Worm (Caenorhabditis elegans): ENCODE results near the gene F54F2.9.

The F54F2.9 gene

DNA sequence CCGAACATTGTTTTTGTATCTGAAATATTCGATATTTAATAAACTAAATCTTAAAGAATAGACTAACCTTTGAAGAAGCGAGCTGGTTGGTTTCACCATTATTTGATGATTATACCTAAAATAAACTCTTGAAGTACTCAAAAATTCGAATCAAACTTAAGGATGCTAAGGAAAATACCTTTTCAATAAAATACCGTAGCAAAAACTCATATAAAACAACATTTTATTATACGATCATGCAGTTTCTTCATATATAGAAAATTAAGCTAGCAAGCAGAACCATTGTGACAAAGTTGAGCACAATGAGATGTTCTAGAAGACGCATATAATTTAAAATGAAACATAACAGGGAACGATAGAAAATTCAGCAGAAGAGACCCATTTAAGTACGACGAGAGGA, 21.3 kb upstream of the F54F2.9 start, which contains the start of gene F44E2.7:
Gene F44E2.7, minus strand, starts transcription at position 101 of the 400 bp plus-strand sequence.
- no peak for TF ChIP-seq unc-55 (GFP tag; optimal IDR thresholded peaks at IDR 0.05)
- TF ChIP-seq nhr-6 (tag; optimal IDR thresholded peaks at IDR 0.05) = no peak
- no peak for TF ChIP-seq unc-62 (GFP tag; optimal IDR thresholded peaks at IDR 0.05)
- no peak for TF ChIP-seq sma-9 (GFP tag; optimal IDR thresholded peaks at IDR 0.05)
- TF ChIP-seq sma-9 (tag; optimal IDR thresholded peaks at IDR 0.05) = no peak
- TF ChIP-seq alr-1 (tag; optimal IDR thresholded peaks at IDR 0.05) = no peak
- TF ChIP-seq nhr-237 (tag; optimal IDR thresholded peaks at IDR 0.05) = no peak
- no peak for TF ChIP-seq C34F6.9 (tag; optimal IDR thresholded peaks at IDR 0.05)
- no peak for TF ChIP-seq F13H6.1 (tag; optimal IDR thresholded peaks at IDR 0.05)
- no peak for TF ChIP-seq blmp-1 (tag; optimal IDR thresholded peaks at IDR 0.05; ENCODE audit: insufficient read depth)
- TF ChIP-seq ZK546.5 (tag; optimal IDR thresholded peaks at IDR 0.05) = no peak
- TF ChIP-seq ceh-16 (tag; optimal IDR thresholded peaks at IDR 0.05) = no peak
- TF ChIP-seq mab-5 (tag; optimal IDR thresholded peaks at IDR 0.05) = no peak
- no peak for TF ChIP-seq dmd-4 (tag; optimal IDR thresholded peaks at IDR 0.05)
- TF ChIP-seq nhr-11 (tag; optimal IDR thresholded peaks at IDR 0.05) = no peak
- TF ChIP-seq fos-1 (tag; optimal IDR thresholded peaks at IDR 0.05) = no peak
- no peak for TF ChIP-seq lin-11 (tag; optimal IDR thresholded peaks at IDR 0.05)

DNA sequence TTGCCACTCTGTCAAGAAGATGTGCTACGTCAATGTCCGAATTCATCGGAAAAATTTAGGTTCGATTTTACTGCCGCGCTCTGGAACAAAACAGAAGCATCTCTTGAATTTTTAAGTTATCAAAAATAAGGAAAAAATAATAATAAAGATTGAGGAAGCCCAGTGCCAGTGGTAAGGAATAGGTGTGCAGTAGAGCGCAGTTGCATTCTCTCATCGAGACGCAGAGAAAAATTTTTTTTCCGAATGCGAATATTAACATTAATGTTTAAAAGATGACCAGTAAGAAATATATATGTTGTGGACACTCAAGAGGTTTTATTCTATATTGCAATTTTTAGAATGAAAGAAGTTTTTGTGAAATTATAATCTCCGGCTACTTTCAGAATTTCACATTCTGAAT, 20.7 kb upstream of the F54F2.9 start:
- TF ChIP-seq unc-55 (GFP tag; optimal IDR thresholded peaks at IDR 0.05) (peak; percentile 78), ceh-16 (tag; optimal IDR thresholded peaks at IDR 0.05) (no peak), sma-3 (GFP tag; optimal IDR thresholded peaks at IDR 0.05) (peak; percentile 42), sem-4 (tag; optimal IDR thresholded peaks at IDR 0.05) (peak; percentile 16), gmeb-1 (tag; optimal IDR thresholded peaks at IDR 0.05) (peak; percentile 58), lin-13 (GFP tag; optimal IDR thresholded peaks at IDR 0.05) (peak; percentile 34), C34F6.9 (tag; optimal IDR thresholded peaks at IDR 0.05) (peak; percentile 74), lsy-2 (tag; optimal IDR thresholded peaks at IDR 0.05) (peak in 1 of 2 experiments; percentile 73), crh-2 (tag; optimal IDR thresholded peaks at IDR 0.05) (peak; percentile 30), elt-1 (tag; optimal IDR thresholded peaks at IDR 0.05) (no peak), nhr-10 (tag; optimal IDR thresholded peaks at IDR 0.05) (no peak), fos-1 (tag; optimal IDR thresholded peaks at IDR 0.05) (peak; percentile 24), ceh-82 (tag; optimal IDR thresholded peaks at IDR 0.05) (no peak), F13H6.1 (tag; optimal IDR thresholded peaks at IDR 0.05) (peak; percentile 43)

- TF ChIP-seq skn-1 (tag; optimal IDR thresholded peaks at IDR 0.05) = no peak
- TF ChIP-seq aly-2 (tag; optimal IDR thresholded peaks at IDR 0.05) = no peak
Measured at ce11 chrIII:8845114-8845513, 18.1 kb upstream of the F54F2.9 start, which contains the start of gene F44E2.6. F44E2.6 (minus strand) TSS chrIII:8845214.

DNA sequence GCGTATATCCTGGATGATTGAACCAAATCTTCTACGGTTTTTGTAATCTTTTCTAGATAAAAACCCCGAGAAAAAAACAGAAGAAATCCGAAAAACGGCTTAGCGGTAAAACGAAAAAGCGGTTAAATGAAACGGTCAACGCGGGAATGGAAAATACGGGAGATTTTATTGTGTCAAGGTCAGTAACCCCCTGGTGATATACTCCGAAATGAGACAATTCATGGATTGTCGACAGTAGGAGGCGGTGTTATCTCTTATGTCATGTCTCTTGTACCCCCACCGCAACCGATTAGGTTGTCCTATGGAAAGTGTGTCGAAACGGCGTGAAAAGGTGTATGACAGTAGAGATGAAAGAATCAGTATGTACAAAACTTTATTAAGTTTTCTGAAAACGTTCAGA, 17.1 kb upstream of the F54F2.9 start:
- TF ChIP-seq zag-1 (tag; optimal IDR thresholded peaks at IDR 0.05) (no peak), ztf-1 (GFP tag; conservative IDR thresholded peaks at IDR 0.05) (no peak), nhr-25 (tag; optimal IDR thresholded peaks at IDR 0.05) (no peak), sma-3 (GFP tag; optimal IDR thresholded peaks at IDR 0.05) (no peak), F13H6.1 (tag; optimal IDR thresholded peaks at IDR 0.05) (no peak), unc-39 (tag; optimal IDR thresholded peaks at IDR 0.05) (no peak), fos-1 (tag; optimal IDR thresholded peaks at IDR 0.05) (no peak), sem-4 (tag; optimal IDR thresholded peaks at IDR 0.05) (no peak), dmd-4 (tag; optimal IDR thresholded peaks at IDR 0.05) (no peak), ztf-11 (tag; optimal IDR thresholded peaks at IDR 0.05) (no peak), ceh-16 (tag; optimal IDR thresholded peaks at IDR 0.05) (no peak), snpc-4 (tag; optimal IDR thresholded peaks at IDR 0.05) (no peak), mbf-1 (tag; optimal IDR thresholded peaks at IDR 0.05) (no peak), unc-62 (GFP tag; optimal IDR thresholded peaks at IDR 0.05) (no peak), lin-11 (tag; optimal IDR thresholded peaks at IDR 0.05) (no peak), R02D3.7 (tag; optimal IDR thresholded peaks at IDR 0.05) (no peak), mab-5 (tag; optimal IDR thresholded peaks at IDR 0.05) (no peak), gmeb-1 (tag; optimal IDR thresholded peaks at IDR 0.05) (no peak), skn-1 (tag; optimal IDR thresholded peaks at IDR 0.05) (no peak), nhr-11 (tag; optimal IDR thresholded peaks at IDR 0.05) (no peak)

ce11 chrIII:8839813-8840212, 12.8 kb upstream of the F54F2.9 start:
- no peak for TF ChIP-seq skn-1 (tag; optimal IDR thresholded peaks at IDR 0.05)
- no peak for TF ChIP-seq nhr-12 (tag; optimal IDR thresholded peaks at IDR 0.05)
- TF ChIP-seq ztf-1 (GFP tag; conservative IDR thresholded peaks at IDR 0.05) = no peak
- TF ChIP-seq mbf-1 (tag; optimal IDR thresholded peaks at IDR 0.05) = no peak
- TF ChIP-seq lin-13 (GFP tag; optimal IDR thresholded peaks at IDR 0.05) = no peak
- TF ChIP-seq nhr-25 (tag; optimal IDR thresholded peaks at IDR 0.05) = no peak
- TF ChIP-seq unc-55 (GFP tag; optimal IDR thresholded peaks at IDR 0.05) = no peak
- TF ChIP-seq lin-39 (tag; optimal IDR thresholded peaks at IDR 0.05) = no peak
- TF ChIP-seq sma-9 (GFP tag; optimal IDR thresholded peaks at IDR 0.05) = no peak
- TF ChIP-seq sma-9 (tag; optimal IDR thresholded peaks at IDR 0.05) = no peak
- TF ChIP-seq aly-2 (tag; optimal IDR thresholded peaks at IDR 0.05) = no peak
- TF ChIP-seq alr-1 (tag; optimal IDR thresholded peaks at IDR 0.05) = no peak
